Worm (Caenorhabditis elegans) whole organism, L2 larva: ENCODE measurements around the gene str-102.

Experiments used
- C34F6.9 ChIP-seq: fragments of 150-350 bp; optimal IDR thresholded peaks from 2 replicates; lab custom pipeline; 2014; ENCODE audit warnings: missing biosample characterization, missing genetic modification characterization
- aly-2 ChIP-seq: fragments of 150-350 bp; optimal IDR thresholded peaks from 2 replicates; lab custom pipeline; 2014; ENCODE audit warnings: missing biosample characterization, missing genetic modification characterization
- ama-1 ChIP-seq: fragments of 150-350 bp; optimal IDR thresholded peaks from 2 replicates; lab custom pipeline; 2018; ENCODE audit warnings: inconsistent platforms
- blmp-1 ChIP-seq: sonication (generic microtip); optimal IDR thresholded peaks from 2 replicates; lab custom pipeline; 2017; ENCODE audit warnings: missing genetic modification characterization, mild to moderate bottlenecking, missing compliant biosample characterization, antibody characterized with exemption, moderate library complexity; ENCODE audit not compliant: insufficient read depth
- mdl-1 ChIP-seq, 2 experiments: fragments of 150-350 bp in 1 of 2; sonication (generic microtip) in 1 of 2; optimal IDR thresholded peaks; 2 replicates each; lab custom pipeline; 2017; ENCODE audit warnings: missing biosample characterization in 2 of 2, missing genetic modification characterization in 2 of 2
- nhr-11 ChIP-seq: fragments of 150-350 bp; optimal IDR thresholded peaks from 2 replicates; lab custom pipeline; 2014; ENCODE audit warnings: missing biosample characterization, missing genetic modification characterization
- nhr-77 ChIP-seq: fragments of 150-350 bp; optimal IDR thresholded peaks from 2 replicates; lab custom pipeline; 2014; ENCODE audit warnings: missing biosample characterization, missing genetic modification characterization
- unc-39 ChIP-seq: fragments of 150-350 bp; optimal IDR thresholded peaks from 2 replicates; lab custom pipeline; 2014; ENCODE audit warnings: missing biosample characterization, missing genetic modification characterization

DNA sequence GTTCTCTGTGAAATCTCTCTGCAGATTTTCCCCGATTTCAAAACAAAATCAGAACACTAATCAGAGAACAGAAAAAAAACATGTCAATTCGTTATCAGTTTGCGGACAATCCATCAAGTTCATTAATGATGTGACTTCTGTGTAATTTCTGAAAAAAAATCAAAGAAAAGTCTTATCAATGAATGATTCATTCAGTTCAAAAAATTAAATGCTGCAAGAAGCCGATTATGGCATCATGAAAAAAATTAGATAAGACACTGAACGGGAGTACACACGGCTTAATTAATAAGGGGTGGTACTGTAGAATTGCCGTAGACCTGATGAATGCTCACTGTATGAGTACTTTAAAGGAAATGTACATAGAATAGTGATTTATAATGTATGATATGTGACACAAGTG is 51.3 kb downstream of the str-102 start:
- TF ChIP-seq ama-1 (no peak), blmp-1 (tag; lab: Kevin White, UChicago) (no peak), unc-39 (tag; lab: Kevin White, UChicago) (no peak), nhr-77 (tag; lab: Kevin White, UChicago) (no peak), C34F6.9 (tag; lab: Kevin White, UChicago) (no peak), aly-2 (tag; lab: Kevin White, UChicago) (no peak), nhr-11 (tag; lab: Kevin White, UChicago) (no peak), mdl-1 (tag; optimal IDR thresholded peaks at IDR 0.05; lab: Kevin White, UChicago) (no peak)
